Fruit fly (Drosophila melanogaster): Measurements from ENCODE around the gene CG3108.

Gene CG3108

dm6 chrX:5768602-5769251 lies 12.7 kb downstream of the CG3108 start:
- no peak for TF ChIP-seq noc (tag; optimal IDR thresholded peaks at IDR 0.05)

DNA sequence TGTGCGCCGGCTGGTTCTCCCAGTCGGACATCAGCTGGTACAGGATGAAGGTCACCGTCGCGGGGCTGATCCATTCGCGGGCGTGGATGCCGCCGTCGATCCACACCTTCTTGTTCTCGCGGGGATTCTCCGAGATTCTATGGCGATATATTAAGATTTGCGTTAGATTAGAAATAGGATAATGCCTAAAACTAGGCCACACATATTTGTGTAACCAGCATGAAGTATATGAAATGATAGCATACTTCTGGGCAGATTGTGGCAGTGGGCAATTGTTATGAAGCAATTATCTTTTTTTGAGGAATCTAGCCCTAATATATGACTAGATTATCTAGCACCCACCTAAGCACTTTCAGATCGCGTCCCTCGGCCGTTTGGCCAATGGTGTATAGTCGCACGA lies 14.7 kb downstream of the CG3108 start:
- no peak for TF ChIP-seq noc (tag; optimal IDR thresholded peaks at IDR 0.05)

DNA sequence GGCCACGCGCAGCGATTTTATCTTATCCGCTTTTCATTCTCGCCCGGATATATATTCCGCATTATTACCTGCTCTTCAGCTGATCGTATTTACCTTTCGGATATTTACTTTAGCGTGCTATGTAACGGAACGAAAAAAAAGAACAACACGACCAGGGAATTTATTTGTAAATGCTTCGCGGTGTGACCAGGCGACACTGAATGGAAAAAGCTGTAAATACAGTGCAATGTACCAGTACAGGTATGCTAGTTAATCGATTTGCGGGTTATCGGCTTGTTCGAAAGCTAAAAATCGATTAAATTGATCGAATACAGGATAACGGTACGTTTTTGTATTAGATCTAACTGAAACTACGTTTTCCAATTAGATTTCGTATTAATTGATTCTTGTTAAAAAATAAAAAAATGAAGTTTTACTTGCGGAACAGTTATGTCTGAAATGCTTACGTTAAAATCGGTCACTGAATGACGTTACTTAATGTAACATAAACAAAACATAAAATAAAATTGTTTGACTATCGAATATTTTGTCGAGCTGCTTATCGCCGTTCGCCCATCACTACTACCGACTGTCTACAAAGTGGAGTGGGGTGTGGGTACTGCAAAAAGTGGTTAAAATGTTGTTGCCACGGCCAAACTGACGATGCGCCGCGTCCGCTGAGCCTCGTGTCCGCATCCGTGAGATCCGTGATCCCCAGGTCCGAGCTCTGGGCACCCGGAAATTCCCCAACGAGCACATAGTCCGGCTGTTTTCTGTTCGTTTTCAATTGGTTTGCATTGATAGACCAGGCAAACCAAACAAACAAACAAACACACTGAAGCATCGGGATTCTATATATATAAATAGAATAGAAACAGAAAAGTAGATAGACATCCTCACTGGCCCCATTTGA lies 17.2 kb downstream of the CG3108 start, which contains the start of the genes MAPk-Ak2 and CG42699:
TSS of gene MAPk-Ak2 (minus strand) at position 203 of the 892 bp plus-strand sequence.
TSS of gene CG42699 (plus strand) at position 553 of the 892 bp plus-strand sequence.
- peak; percentile 46 for TF ChIP-seq noc (tag; optimal IDR thresholded peaks at IDR 0.05)

DNA sequence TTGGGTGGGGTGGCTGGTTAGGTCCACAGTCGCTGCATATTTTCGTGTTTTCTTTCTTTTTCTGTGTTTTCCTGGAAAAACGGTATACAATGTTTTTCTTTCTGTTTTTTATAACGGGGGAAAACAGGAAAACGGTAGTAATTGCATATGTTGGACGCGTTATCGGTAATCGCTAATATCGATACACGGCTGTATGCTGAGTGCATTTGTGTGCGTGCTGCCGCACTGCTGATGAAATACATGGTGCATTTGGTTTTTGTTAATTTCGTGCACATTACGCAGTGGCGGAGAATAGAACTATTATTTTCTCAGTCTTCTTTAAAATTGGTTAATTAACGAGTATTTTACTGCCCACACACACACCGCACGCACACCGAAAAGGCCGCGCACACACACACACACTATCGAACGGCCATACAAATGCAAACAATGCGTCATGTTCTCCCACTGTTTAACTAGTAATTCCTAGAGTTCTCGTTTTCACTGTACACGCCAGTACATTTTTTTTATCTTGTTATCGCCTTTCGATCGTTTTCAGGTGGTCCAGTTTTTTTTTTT lies 17.9 kb downstream of the CG3108 start:
- no peak for TF ChIP-seq noc (tag; optimal IDR thresholded peaks at IDR 0.05)

dm6 chrX:5756146-5756545 lies 25.3 kb downstream of the CG3108 start:
- no peak for TF ChIP-seq noc (tag; optimal IDR thresholded peaks at IDR 0.05)

DNA sequence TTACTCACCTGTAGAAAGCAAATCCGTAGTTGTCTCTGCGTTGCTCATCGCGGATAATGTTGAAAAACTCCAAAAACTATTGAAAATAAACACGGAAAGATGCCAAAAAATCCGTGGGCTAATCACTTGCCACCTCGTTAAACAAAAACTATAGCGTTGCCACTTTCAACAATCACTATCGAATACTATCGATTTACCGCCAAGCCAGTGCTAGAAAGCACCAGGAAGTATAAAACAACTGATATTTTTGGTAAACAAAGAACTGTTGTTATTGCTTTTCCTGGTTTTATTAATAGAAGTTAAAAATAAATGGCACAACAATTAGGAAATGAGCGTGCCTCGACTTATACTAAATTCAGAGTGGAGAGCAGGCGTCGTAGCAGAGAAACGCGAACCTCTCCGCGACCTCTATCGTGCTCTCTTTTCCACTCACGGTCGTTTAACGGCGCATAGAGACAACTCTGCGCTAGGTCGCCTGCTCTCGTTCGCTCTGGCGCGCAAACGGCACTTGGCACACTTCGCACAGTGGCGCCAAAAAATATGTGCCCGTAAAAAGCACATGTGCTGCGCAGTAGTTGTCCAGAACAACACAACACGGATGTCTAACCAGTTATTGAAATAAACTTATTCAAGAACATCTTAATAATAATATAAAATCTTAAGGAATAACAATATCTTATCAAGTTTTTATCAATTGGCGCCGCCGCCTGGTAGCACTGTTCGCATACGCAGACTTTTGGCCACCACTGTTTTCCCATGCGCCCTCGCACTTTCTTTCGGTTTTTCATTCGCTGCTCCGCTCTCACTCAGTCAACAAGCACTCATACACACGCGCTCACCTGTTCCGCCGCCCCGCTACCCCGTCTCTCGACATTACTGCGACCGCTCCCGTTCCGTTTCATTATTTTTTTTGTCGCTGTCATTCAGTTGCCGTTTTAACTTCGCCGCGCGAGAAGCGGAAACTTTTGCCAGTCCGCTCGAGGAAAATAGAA lies 26.3 kb downstream of the CG3108 start, which contains the start of the genes lin-52 and CG15771:
TSS of gene lin-52 (minus strand) at position 122 of the 992 bp plus-strand sequence.
TSS of gene CG15771 (plus strand) at position 738 of the 992 bp plus-strand sequence.
- peak; percentile 96 for TF ChIP-seq noc (tag; optimal IDR thresholded peaks at IDR 0.05)

DNA sequence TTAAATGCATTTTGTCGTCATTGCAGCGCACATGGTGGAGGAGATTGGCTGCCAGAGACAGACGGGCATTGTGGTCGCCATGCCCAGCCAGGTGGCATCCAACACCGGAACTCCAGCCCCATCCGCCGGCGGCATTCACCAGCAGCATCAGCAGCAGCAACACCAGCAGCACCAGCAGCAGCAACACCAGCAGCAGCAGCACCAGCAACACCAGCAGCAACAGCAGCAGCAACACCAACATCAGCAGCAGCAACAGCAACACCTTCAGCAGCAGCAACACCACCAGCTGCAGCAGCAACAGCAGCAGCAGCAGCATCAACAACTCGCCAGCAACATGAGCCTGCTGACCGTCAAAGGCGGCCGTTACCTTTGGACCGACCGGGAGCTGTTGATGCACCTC lies 28.6 kb downstream of the CG3108 start:
- TF ChIP-seq noc (tag; optimal IDR thresholded peaks at IDR 0.05), result no peak

DNA sequence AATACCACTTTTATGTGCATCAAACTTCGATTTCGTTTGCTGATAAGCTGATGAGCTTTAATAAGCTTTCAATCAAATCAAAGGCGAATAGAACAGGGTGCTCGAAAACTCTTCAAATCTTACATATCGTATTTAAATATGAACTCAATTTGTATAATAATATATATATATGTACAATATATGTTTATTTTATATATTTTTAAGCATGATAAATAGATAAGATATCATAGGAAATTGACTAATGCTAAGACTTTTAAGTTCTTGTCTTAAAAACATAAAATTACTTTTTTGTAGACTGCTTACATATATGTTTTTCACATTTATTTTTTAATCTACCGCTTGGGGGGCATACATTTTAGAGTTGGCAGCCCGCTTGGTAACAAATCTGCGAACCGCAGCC lies 29.5 kb downstream of the CG3108 start, which contains the start of gene CG15772:
TSS of gene CG15772 (plus strand) at position 301 of the 400 bp plus-strand sequence.
- TF ChIP-seq noc (tag; optimal IDR thresholded peaks at IDR 0.05), result no peak

DNA sequence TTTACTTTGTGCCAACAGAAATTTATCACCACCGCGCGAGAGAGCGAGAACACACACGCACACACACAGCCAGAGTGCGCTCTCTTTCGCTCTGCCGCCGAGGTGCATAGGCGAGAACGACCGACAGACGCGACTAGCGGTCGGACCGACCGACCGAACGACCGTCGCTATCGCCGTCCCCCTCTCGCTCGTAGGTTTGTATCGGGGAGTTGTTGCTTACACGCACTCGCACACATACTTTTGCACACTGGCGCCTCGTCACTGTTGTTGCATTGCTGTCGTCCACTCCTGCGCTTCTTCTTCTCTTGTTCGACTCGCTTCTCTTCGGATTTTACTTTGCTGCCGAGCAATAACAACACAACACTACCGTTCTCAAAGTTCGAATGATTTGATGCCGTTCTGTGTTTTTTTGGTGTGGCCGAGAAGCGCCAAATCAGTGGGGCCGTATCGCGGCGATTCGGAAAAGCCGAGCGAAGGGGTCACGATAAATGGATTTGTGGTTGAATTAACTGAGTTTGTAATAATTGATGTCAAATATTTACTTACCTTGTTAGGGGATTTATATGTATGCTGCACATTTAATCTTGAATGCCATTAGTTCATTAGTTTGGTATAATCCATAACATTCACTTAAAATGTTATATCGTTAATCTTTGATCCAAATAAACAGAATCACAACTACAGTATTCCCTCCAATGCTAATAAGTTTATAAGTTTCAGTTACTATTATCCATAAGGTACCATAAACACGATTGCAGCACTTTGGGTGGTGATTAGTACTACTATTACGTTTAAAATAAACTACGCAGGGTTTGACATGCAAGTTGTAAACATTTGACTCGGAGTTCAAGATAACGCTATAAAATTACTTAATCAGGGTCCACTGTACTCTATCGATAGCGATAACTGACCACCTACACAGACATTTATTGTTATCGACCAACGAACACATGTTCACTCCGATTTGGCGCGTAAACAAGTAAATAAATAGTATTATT lies 34.3 kb downstream of the CG3108 start, which contains the start of the genes IntS6 and Rtel1:
TSS of gene IntS6 (minus strand) at position 391 of the 998 bp plus-strand sequence.
TSS of gene Rtel1 (plus strand) at position 884 of the 998 bp plus-strand sequence.
- TF ChIP-seq noc (tag; optimal IDR thresholded peaks at IDR 0.05), result peak; percentile 88

dm6 chrX:5745840-5746815 lies 35.3 kb downstream of the CG3108 start:
- peak; percentile 75 for TF ChIP-seq noc (tag; optimal IDR thresholded peaks at IDR 0.05)

DNA sequence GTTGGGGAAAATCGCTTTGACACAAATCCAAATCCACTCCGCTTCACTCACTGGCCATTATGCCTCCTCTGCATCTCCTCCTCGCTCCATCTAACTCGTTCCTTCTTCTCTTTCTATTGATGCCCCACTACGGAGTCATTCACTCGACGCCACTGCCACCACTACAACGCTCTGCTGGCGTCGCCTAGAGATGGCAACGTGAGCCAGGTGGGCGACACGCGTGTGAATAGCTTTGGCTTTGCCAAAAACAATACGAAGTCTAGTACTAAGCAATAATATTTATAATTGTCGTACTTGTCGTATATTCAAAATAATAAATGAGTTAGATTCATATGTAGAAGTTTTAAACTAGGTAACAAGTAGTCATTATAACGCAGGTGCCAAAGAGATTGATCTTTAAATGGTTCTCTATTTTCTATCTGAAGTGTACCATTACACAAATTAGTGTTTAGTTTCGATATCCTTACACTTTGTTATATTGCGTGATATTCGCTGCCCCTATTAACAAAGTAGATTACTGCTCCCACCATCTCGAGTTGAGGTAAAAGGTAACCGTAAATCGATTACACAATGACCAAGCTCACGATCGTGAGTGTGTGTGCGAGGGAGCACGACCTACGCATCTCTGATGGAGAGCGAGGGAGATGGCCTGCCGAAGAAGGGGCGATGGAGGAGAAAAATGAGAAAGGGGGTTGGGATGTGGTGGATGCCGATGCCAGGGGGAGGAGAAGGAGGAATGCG lies 36.3 kb downstream of the CG3108 start:
- TF ChIP-seq noc (tag; optimal IDR thresholded peaks at IDR 0.05), result peak; percentile 16

Measured in whole organism, larva.